Worm (Caenorhabditis elegans) whole organism, young adult: ENCODE results near the gene nhr-267.
"Not testable (repeated sequence)": the region's sequence is repeated elsewhere in the genome, so short reads cannot be mapped to it uniquely, and the experiment has no call there.

Source experiments
- B0336.3 ChIP-seq: fragments of 200-800 bp; sonication (Bioruptor generic); IDR thresholded peaks from 2 replicates; pipeline ENCODE4 v1.3.6; 2022; ENCODE audit warnings: missing genetic modification characterization, missing compliant biosample characterization
- C06A6.2 ChIP-seq: fragments of 200-800 bp; sonication (Bioruptor generic); conservative IDR thresholded peaks from 2 replicates; pipeline ENCODE4 v1.3.6; 2022; ENCODE audit warnings: missing genetic modification characterization, missing compliant biosample characterization
- C17E4.6 ChIP-seq: fragments of 200-800 bp; sonication (Bioruptor generic); IDR thresholded peaks from 2 replicates; pipeline ENCODE4 v1.3.6; 2022; ENCODE audit warnings: missing genetic modification reagents, missing genetic modification characterization, missing compliant biosample characterization
- Y79H2A.3 ChIP-seq: fragments of 200-800 bp; sonication (Bioruptor generic); conservative IDR thresholded peaks from 2 replicates; pipeline ENCODE4 v1.3.6; 2022; ENCODE audit warnings: missing genetic modification reagents, missing genetic modification characterization, missing compliant biosample characterization
- ZK185.1 ChIP-seq: sonication (generic microtip); optimal IDR thresholded peaks from 2 replicates; lab custom pipeline; 2016; ENCODE audit warnings: mild to moderate bottlenecking, missing genetic modification characterization, missing compliant biosample characterization; ENCODE audit not compliant: poor library complexity, severe bottlenecking
- ama-1 ChIP-seq, 3 experiments: fragments of 150-350 bp in 1 of 3; sonication (generic microtip) in 2 of 3; optimal IDR thresholded peaks; 2 replicates each; lab custom pipeline; 2014 to 2018; ENCODE audit warnings: missing biosample characterization in 2 of 3, missing genetic modification characterization in 2 of 3, missing genetic modification reagents in 2 of 3
- aptf-2 ChIP-seq: fragments of 200-800 bp; sonication (Bioruptor generic); conservative IDR thresholded peaks from 2 replicates; pipeline ENCODE4 v1.3.6; 2022; ENCODE audit warnings: missing genetic modification reagents, missing genetic modification characterization, missing compliant biosample characterization
- attf-5 ChIP-seq: fragments of 200-800 bp; sonication (Bioruptor generic); optimal IDR thresholded peaks from 2 replicates; lab custom pipeline; 2018; ENCODE audit warnings: mild to moderate bottlenecking, missing genetic modification characterization, missing compliant biosample characterization
- bed-2 ChIP-seq: fragments of 200-800 bp; sonication (Bioruptor generic); IDR thresholded peaks from 2 replicates; pipeline ENCODE4 v1.3.6; 2022; ENCODE audit warnings: missing genetic modification reagents, missing genetic modification characterization, missing compliant biosample characterization
- cebp-2 ChIP-seq: fragments of 200-800 bp; sonication (Bioruptor generic); IDR thresholded peaks from 2 replicates; pipeline ENCODE4 v1.3.6; 2022; ENCODE audit warnings: missing genetic modification characterization, missing compliant biosample characterization
- ceh-40 ChIP-seq: fragments of 200-800 bp; sonication (Bioruptor generic); IDR thresholded peaks from 2 replicates; pipeline ENCODE4 v1.3.6; 2022; ENCODE audit warnings: missing genetic modification characterization, missing compliant biosample characterization
- ceh-91 ChIP-seq: fragments of 200-800 bp; sonication (Bioruptor generic); IDR thresholded peaks from 2 replicates; pipeline ENCODE4 v1.3.6; 2022; ENCODE audit warnings: missing genetic modification reagents, missing genetic modification characterization, missing compliant biosample characterization
- dox-1 ChIP-seq: fragments of 200-800 bp; sonication (Bioruptor generic); IDR thresholded peaks from 2 replicates; pipeline ENCODE4 v1.3.6; 2022; ENCODE audit warnings: missing genetic modification reagents, missing genetic modification characterization, missing compliant biosample characterization
- dpl-1 ChIP-seq: fragments of 150-350 bp; optimal IDR thresholded peaks from 2 replicates; lab custom pipeline; 2014; ENCODE audit warnings: missing biosample characterization, missing genetic modification reagents, missing genetic modification characterization
- efl-1 ChIP-seq: fragments of 150-350 bp; optimal IDR thresholded peaks from 2 replicates; lab custom pipeline; 2014; ENCODE audit warnings: missing biosample characterization, missing genetic modification reagents, missing genetic modification characterization
- egl-44 ChIP-seq: fragments of 200-800 bp; sonication (Bioruptor generic); IDR thresholded peaks from 2 replicates; pipeline ENCODE4 v1.3.6; 2022; ENCODE audit warnings: missing genetic modification reagents, missing genetic modification characterization, missing compliant biosample characterization
- egrh-3 ChIP-seq: fragments of 200-800 bp; sonication (Bioruptor generic); IDR thresholded peaks from 2 replicates; pipeline ENCODE4 v1.3.6; 2022; ENCODE audit warnings: missing genetic modification reagents, missing genetic modification characterization, missing compliant biosample characterization
- ekl-4 ChIP-seq: fragments of 200-800 bp; sonication (Bioruptor generic); IDR thresholded peaks from 2 replicates; pipeline ENCODE4 v1.3.6; 2022; ENCODE audit warnings: missing genetic modification reagents, missing genetic modification characterization, missing compliant biosample characterization
- ets-4 ChIP-seq: fragments of 200-800 bp; sonication (Bioruptor generic); optimal IDR thresholded peaks from 2 replicates; lab custom pipeline; 2018; ENCODE audit warnings: mild to moderate bottlenecking, missing genetic modification characterization, missing compliant biosample characterization
- gei-17 ChIP-seq: fragments of 200-800 bp; sonication (Bioruptor generic); optimal IDR thresholded peaks from 2 replicates; lab custom pipeline; 2018; ENCODE audit warnings: mild to moderate bottlenecking, missing genetic modification characterization, missing compliant biosample characterization
- hmg-1.2 ChIP-seq: fragments of 200-800 bp; sonication (Bioruptor generic); IDR thresholded peaks from 2 replicates; pipeline ENCODE4 v1.3.6; 2022; ENCODE audit warnings: missing genetic modification reagents, missing genetic modification characterization, missing compliant biosample characterization
- hrde-1 ChIP-seq: sonication (generic microtip); optimal IDR thresholded peaks from 2 replicates; lab custom pipeline; 2016; ENCODE audit warnings: missing genetic modification characterization, mild to moderate bottlenecking, missing compliant biosample characterization, moderate library complexity, missing genotype, missing genetic modification reagents, borderline replicate concordance
- let-607 ChIP-seq, 2 experiments: fragments of 200-800 bp in 1 of 2; sonication (Bioruptor generic) in 1 of 2; sonication (generic microtip) in 1 of 2; optimal IDR thresholded peaks; 2 replicates each; lab custom pipeline; 2016 to 2018; ENCODE audit warnings: mild to moderate bottlenecking in 2 of 2, missing compliant biosample characterization in 2 of 2, missing genetic modification characterization in 2 of 2, moderate library complexity in 2 of 2, missing genotype in 1 of 2
- lin-40 ChIP-seq: sonication (generic microtip); optimal IDR thresholded peaks from 2 replicates; lab custom pipeline; 2016; ENCODE audit warnings: missing genetic modification characterization, mild to moderate bottlenecking, missing compliant biosample characterization, missing genotype, missing genetic modification reagents
- madf-8 ChIP-seq: fragments of 200-800 bp; sonication (Bioruptor generic); conservative IDR thresholded peaks from 2 replicates; pipeline ENCODE4 v1.3.6; 2022; ENCODE audit warnings: missing genetic modification reagents, missing genetic modification characterization, missing compliant biosample characterization
- mcd-1 ChIP-seq: fragments of 200-800 bp; sonication (Bioruptor generic); IDR thresholded peaks from 2 replicates; pipeline ENCODE4 v1.3.6; 2022; ENCODE audit warnings: missing genetic modification reagents, missing genetic modification characterization, missing compliant biosample characterization
- nhr-179 ChIP-seq: sonication (generic microtip); optimal IDR thresholded peaks from 2 replicates; lab custom pipeline; 2016; ENCODE audit warnings: mild to moderate bottlenecking, missing genetic modification characterization, missing compliant biosample characterization
- nhr-80 ChIP-seq: sonication (generic microtip); optimal IDR thresholded peaks from 2 replicates; lab custom pipeline; 2016; ENCODE audit warnings: missing genetic modification characterization, missing compliant biosample characterization
- pha-4 ChIP-seq: fragments of 150-350 bp; sonication (generic microtip); optimal IDR thresholded peaks from 2 replicates; lab custom pipeline; 2014; ENCODE audit warnings: missing biosample characterization, missing genetic modification reagents, missing genetic modification characterization
- snpc-4 ChIP-seq, 5 experiments: fragments of 150-350 bp in 1 of 5; sonication (generic microtip) in 4 of 5; optimal IDR thresholded peaks; 2 replicates each; lab custom pipeline; 2014 to 2018; ENCODE audit warnings: missing genetic modification characterization in 5 of 5, missing biosample characterization in 3 of 5, antibody characterized with exemption in 2 of 5, mild to moderate bottlenecking in 2 of 5, missing compliant biosample characterization in 2 of 5, missing genotype in 2 of 5, moderate library complexity in 2 of 5, missing genetic modification reagents in 1 of 5
- sptf-2 ChIP-seq: fragments of 200-800 bp; sonication (Bioruptor generic); optimal IDR thresholded peaks from 2 replicates; lab custom pipeline; 2018; ENCODE audit warnings: mild to moderate bottlenecking, missing genetic modification characterization, missing compliant biosample characterization
- tbp1 ChIP-seq: fragments of 200-800 bp; sonication (Bioruptor generic); optimal IDR thresholded peaks from 2 replicates; lab custom pipeline; 2018; ENCODE audit warnings: mild to moderate bottlenecking, missing genetic modification characterization, missing compliant biosample characterization
- tlf-1 ChIP-seq: fragments of 200-800 bp; sonication (Bioruptor generic); optimal IDR thresholded peaks from 2 replicates; lab custom pipeline; 2018; ENCODE audit warnings: mild to moderate bottlenecking, missing genetic modification characterization, missing compliant biosample characterization
- zfh-2 ChIP-seq: fragments of 200-800 bp; sonication (Bioruptor generic); conservative IDR thresholded peaks from 2 replicates; pipeline ENCODE4 v1.3.6; 2022; ENCODE audit warnings: missing genetic modification reagents, missing genetic modification characterization, missing compliant biosample characterization
- ztf-18 ChIP-seq: sonication (generic microtip); optimal IDR thresholded peaks from 2 replicates; lab custom pipeline; 2016; ENCODE audit warnings: missing genotype, mild to moderate bottlenecking, missing genetic modification characterization, missing compliant biosample characterization
- ztf-22 ChIP-seq: fragments of 200-800 bp; sonication (Bioruptor generic); optimal IDR thresholded peaks from 2 replicates; lab custom pipeline; 2018; ENCODE audit warnings: mild to moderate bottlenecking, missing genetic modification characterization, moderate library complexity, missing compliant biosample characterization
- ztf-6 ChIP-seq: fragments of 200-800 bp; sonication (Bioruptor generic); IDR thresholded peaks from 2 replicates; pipeline ENCODE4 v1.3.6; 2022; ENCODE audit warnings: missing genetic modification reagents, missing genetic modification characterization, missing compliant biosample characterization

Gene nhr-267

ce11 chrIV:9286305-9286704 lies at the start of gene nhr-267:
nhr-267 (minus strand) TSS chrIV:9286405.
- TF ChIP-seq cebp-2 (GFP tag; lab: Robert Waterston, UW); C17E4.6 (GFP tag; lab: Robert Waterston, UW); ztf-18: not testable (repeated sequence)

DNA sequence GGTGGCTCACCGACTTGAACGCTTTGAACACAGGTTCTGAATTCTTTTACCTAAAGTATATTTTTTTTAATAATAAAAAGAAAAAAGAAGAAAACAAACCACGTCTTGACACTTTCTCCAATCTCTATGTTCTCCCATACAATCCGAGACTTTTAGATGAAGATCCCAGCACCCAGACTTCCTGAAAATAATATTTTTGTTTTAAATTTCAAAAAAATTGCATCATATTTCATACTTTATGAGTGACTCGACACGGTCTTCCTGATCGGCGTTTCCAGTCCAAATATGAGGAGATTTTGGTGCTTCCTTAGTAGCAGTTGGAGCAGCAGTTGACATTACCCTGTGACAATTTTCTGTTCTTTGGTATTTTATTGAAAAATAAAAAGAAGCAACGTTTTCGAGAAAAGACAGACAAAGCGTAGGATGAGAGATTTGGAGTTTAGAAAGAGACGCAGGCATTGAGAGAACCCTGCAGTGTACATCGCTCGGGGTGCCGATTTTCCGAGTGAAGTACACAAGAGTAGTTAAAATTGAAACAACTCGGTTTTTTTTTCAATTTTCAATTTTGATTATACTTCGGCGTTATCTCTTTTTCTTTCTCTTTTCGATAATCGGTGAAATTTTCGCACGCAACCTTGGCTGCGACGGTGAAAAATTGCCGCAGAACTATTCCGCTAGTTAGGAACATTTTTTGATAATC lies 49.5 kb upstream of the nhr-267 start, which contains the start of the genes coa-4 and T20D3.14:
TSS of gene coa-4 (minus strand) at position 51 of the 700 bp plus-strand sequence.
TSS of gene T20D3.14 (minus strand) at position 358 of the 700 bp plus-strand sequence.
- TF ChIP-seq ceh-40 (GFP tag; lab: Robert Waterston, UW) (0 out of 2 replicates have a peak, but pooled peaks have one; percentile 13), ekl-4 (GFP tag; lab: Robert Waterston, UW) (no peak), B0336.3 (GFP tag; lab: Robert Waterston, UW) (0 out of 2 replicates have a peak, but pooled peaks have one; percentile 26), Y79H2A.3 (no peak), ZK185.1 (tag; lab: Kevin White, UChicago) (peak; percentile 53), attf-5 (peak; percentile 43), nhr-80 (tag; lab: Kevin White, UChicago) (peak; percentile 71), egl-44 (GFP tag; lab: Robert Waterston, UW) (0 out of 2 replicates have a peak, but pooled peaks have one; percentile 21), pha-4 (peak; percentile 15), lin-40 (tag; lab: Kevin White, UChicago) (peak; percentile 32), gei-17 (GFP tag; lab: Kevin White, UChicago) (no peak), tbp1 (GFP tag; lab: Kevin White, UChicago) (peak; percentile 8), tlf-1 (GFP tag; lab: Kevin White, UChicago) (no peak), hmg-1.2 (GFP tag; lab: Robert Waterston, UW) (peak; percentile 75), mcd-1 (GFP tag; lab: Robert Waterston, UW) (peak; percentile 42; the same call in 1 of the 2 replicates), dpl-1 (no peak)
- TF ChIP-seq, all 124 proteins: peak for 11

ce11 chrIV:9333007-9333406 lies 46.8 kb upstream of the nhr-267 start:
- TF ChIP-seq dox-1 (GFP tag; lab: Robert Waterston, UW) (peak; percentile 76), let-607 (tag; optimal IDR thresholded peaks at IDR 0.05; lab: Kevin White, UChicago) (peak; percentile 82 to 93), pha-4 (no peak), egrh-3 (GFP tag; lab: Robert Waterston, UW) (no peak), ets-4 (GFP tag; lab: Kevin White, UChicago) (no peak), ama-1 (optimal IDR thresholded peaks at IDR 0.05; lab: Kevin White, UChicago) (no peak), ama-1 (GFP tag; optimal IDR thresholded peaks at IDR 0.05; lab: Kevin White, UChicago) (peak in 1 of 2 experiments; percentile 30), nhr-80 (tag; lab: Kevin White, UChicago) (peak; percentile 96), snpc-4 (GFP tag; optimal IDR thresholded peaks at IDR 0.05; lab: Kevin White, UChicago) (no peak), snpc-4 (tag; optimal IDR thresholded peaks at IDR 0.05; lab: Kevin White, UChicago) (peak in 1 of 4 experiments; percentile 36), lin-40 (tag; lab: Kevin White, UChicago) (no peak), efl-1 (GFP tag; lab: Kevin White, UChicago) (no peak), attf-5 (peak; percentile 49), cebp-2 (GFP tag; lab: Robert Waterston, UW) (no peak), hrde-1 (tag; lab: Kevin White, UChicago) (peak; percentile 54)
- TF ChIP-seq, all 124 proteins: peak for 7

DNA sequence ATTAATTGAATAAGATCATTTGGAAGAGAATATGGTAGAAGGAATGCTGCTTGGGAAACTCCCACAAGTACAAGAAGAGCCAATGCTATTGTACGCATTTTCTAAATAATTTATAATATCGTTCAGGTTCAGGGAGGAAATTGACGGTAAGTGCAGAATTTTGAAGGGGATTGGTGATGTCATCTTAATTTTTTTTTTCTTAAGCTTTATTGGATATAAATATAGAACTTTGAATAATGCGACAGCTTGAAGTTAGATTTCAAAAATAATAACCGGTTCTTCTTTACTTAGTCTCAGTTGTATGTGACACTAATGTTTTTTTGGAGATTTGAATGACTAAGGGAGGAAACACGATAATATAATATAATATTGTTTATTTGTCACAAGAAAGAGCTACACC lies 44.5 kb upstream of the nhr-267 start, which contains the start of gene nspg-7.1:
TSS of gene nspg-7.1 (minus strand) at position 101 of the 400 bp plus-strand sequence.
- TF ChIP-seq ztf-22 (GFP tag; lab: Kevin White, UChicago) (no peak), nhr-179 (tag; lab: Kevin White, UChicago) (no peak), bed-2 (GFP tag; lab: Robert Waterston, UW) (no peak), madf-8 (no peak), ztf-6 (no peak), ceh-91 (no peak), C06A6.2 (GFP tag; lab: Robert Waterston, UW) (no peak), zfh-2 (GFP tag; lab: Robert Waterston, UW) (no peak), sptf-2 (GFP tag; lab: Kevin White, UChicago) (no peak), aptf-2 (GFP tag; lab: Robert Waterston, UW) (no peak)
